Worm (Caenorhabditis elegans): ENCODE data around the gene K07C5.13.

Gene K07C5.13

DNA sequence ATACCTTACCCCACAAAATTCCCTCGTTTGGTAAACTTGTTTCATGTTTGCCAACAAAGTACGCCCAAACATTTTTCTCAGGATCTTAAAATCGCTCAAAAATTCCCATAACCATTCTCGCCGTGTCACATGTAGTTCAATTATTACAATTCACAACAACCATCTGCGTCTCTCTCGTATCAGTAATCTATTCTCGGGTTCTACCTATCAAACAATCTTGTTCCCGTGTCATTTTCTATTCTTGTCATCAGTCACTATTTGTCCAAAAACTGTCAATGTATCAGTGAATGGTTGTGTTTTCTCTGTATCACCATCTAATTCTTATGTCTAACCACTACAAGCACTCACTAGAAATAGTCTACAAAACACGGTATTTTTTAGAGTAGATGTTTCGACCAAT is 29.3 kb downstream of the K07C5.13 start (continued):
- TF ChIP-seq snpc-4 (GFP tag; optimal IDR thresholded peaks at IDR 0.05) (no peak), snpc-4 (tag; optimal IDR thresholded peaks at IDR 0.05) (no peak), hsf-1 (GFP tag; IDR thresholded peaks at IDR 0.05) (no peak), ztf-6 (GFP tag; IDR thresholded peaks at IDR 0.05) (no peak), F55B11.4 (tag; optimal IDR thresholded peaks at IDR 0.05; ENCODE audit: borderline replicate concordance, insufficient read depth) (no peak), dpl-1 (GFP tag; optimal IDR thresholded peaks at IDR 0.05) (no peak), ets-4 (GFP tag; optimal IDR thresholded peaks at IDR 0.05) (peak; percentile 8), ekl-4 (GFP tag; IDR thresholded peaks at IDR 0.05) (no peak), nhr-80 (tag; optimal IDR thresholded peaks at IDR 0.05) (peak; percentile 92), ceh-100 (GFP tag; IDR thresholded peaks at IDR 0.05) (no peak), K11D2.4 (GFP tag; IDR thresholded peaks at IDR 0.05) (no peak), hmg-1.2 (GFP tag; IDR thresholded peaks at IDR 0.05) (peak; percentile 67), F57C9.4 (tag; optimal IDR thresholded peaks at IDR 0.05) (no peak), snpc-1.3 (tag; optimal IDR thresholded peaks at IDR 0.05; ENCODE audit: insufficient read depth) (no peak), sdz-38 (tag; optimal IDR thresholded peaks at IDR 0.05) (no peak), Y67H2A.10 (GFP tag; conservative IDR thresholded peaks at IDR 0.05) (no peak)

- TF ChIP-seq Y95B8A.8 (GFP tag; IDR thresholded peaks at IDR 0.05) (no peak), madf-8 (GFP tag; conservative IDR thresholded peaks at IDR 0.05) (no peak), T07F8.4 (tag; optimal IDR thresholded peaks at IDR 0.05) (no peak), K11D2.4 (GFP tag; IDR thresholded peaks at IDR 0.05) (no peak), aptf-2 (GFP tag; conservative IDR thresholded peaks at IDR 0.05) (no peak), snpc-3.4 (tag; optimal IDR thresholded peaks at IDR 0.05) (no peak), lag-1 (GFP tag; IDR thresholded peaks at IDR 0.05) (no peak), xnd-1 (tag; optimal IDR thresholded peaks at IDR 0.05) (no peak), die-1 (tag; optimal IDR thresholded peaks at IDR 0.05) (no peak), tbx-9 (tag; optimal IDR thresholded peaks at IDR 0.05; ENCODE audit: borderline replicate concordance) (no peak), C06A6.2 (GFP tag; conservative IDR thresholded peaks at IDR 0.05) (no peak), gei-17 (GFP tag; optimal IDR thresholded peaks at IDR 0.05) (no peak), cebp-2 (GFP tag; IDR thresholded peaks at IDR 0.05) (no peak), F10E7.11 (tag; optimal IDR thresholded peaks at IDR 0.05) (no peak), rec-8 (tag; optimal IDR thresholded peaks at IDR 0.05) (no peak), ztf-6 (GFP tag; IDR thresholded peaks at IDR 0.05) (no peak), F57A8.1 (GFP tag; optimal IDR thresholded peaks at IDR 0.05) (no peak), attf-3 (GFP tag; conservative IDR thresholded peaks at IDR 0.05) (no peak), hmg-20 (GFP tag; IDR thresholded peaks at IDR 0.05) (no peak)
Measured at ce11 chrV:10371951-10372350, 30.1 kb downstream of the K07C5.13 start, which contains the start of gene ugt-49. ugt-49 (plus strand) TSS chrV:10372321.

ce11 chrV:10379293-10379692 is 37.4 kb downstream of the K07C5.13 start, which contains the start of gene AC3.12:
AC3.12 (minus strand) TSS chrV:10379393.
- TF ChIP-seq F57A8.1 (GFP tag; optimal IDR thresholded peaks at IDR 0.05) (no peak), sea-2 (GFP tag; IDR thresholded peaks at IDR 0.05) (no peak), nhr-80 (tag; optimal IDR thresholded peaks at IDR 0.05) (no peak), hsf-1 (GFP tag; IDR thresholded peaks at IDR 0.05) (no peak), xnd-1 (tag; optimal IDR thresholded peaks at IDR 0.05) (no peak), lin-35 (GFP tag; optimal IDR thresholded peaks at IDR 0.05) (no peak), lag-1 (GFP tag; IDR thresholded peaks at IDR 0.05) (no peak), madf-3 (GFP tag; IDR thresholded peaks at IDR 0.05) (no peak), egl-18 (GFP tag; IDR thresholded peaks at IDR 0.05) (no peak), ztf-18 (tag; optimal IDR thresholded peaks at IDR 0.05) (no peak), zfh-2 (GFP tag; conservative IDR thresholded peaks at IDR 0.05) (no peak), nhr-90 (tag; optimal IDR thresholded peaks at IDR 0.05) (no peak), ekl-4 (GFP tag; IDR thresholded peaks at IDR 0.05) (no peak)

Data from whole organism, young adult.